Worm (Caenorhabditis elegans) whole organism, late embryonic: ENCODE data around the gene abcf-1.

Experiments
- C38D4.7 ChIP-seq: fragments of 200-800 bp; sonication (Bioruptor generic); optimal IDR thresholded peaks from 2 replicates; lab custom pipeline; 2018; ENCODE audit warnings: mild to moderate bottlenecking, missing genetic modification characterization, moderate library complexity, missing compliant biosample characterization
- ceh-6 ChIP-seq: fragments of 200-800 bp; sonication (Bioruptor generic); optimal IDR thresholded peaks from 2 replicates; lab custom pipeline; 2018; ENCODE audit warnings: mild to moderate bottlenecking, missing genetic modification characterization, missing compliant biosample characterization
- nhr-11 ChIP-seq: fragments of 150-350 bp; optimal IDR thresholded peaks from 2 replicates; lab custom pipeline; 2014; ENCODE audit warnings: missing biosample characterization, missing genetic modification characterization
- pha-4 ChIP-seq: fragments of 150-350 bp; optimal IDR thresholded peaks from 2 replicates; lab custom pipeline; 2018; ENCODE audit warnings: missing biosample characterization, missing genetic modification reagents, missing genetic modification characterization
- syd-9 ChIP-seq: sonication (generic microtip); optimal IDR thresholded peaks from 2 replicates; lab custom pipeline; 2016; ENCODE audit warnings: mild to moderate bottlenecking, missing genetic modification characterization, moderate library complexity, missing compliant biosample characterization
- unc-3 ChIP-seq, 2 experiments: fragments of 200-800 bp in 1 of 2; sonication (Bioruptor generic) in 1 of 2; sonication (generic microtip) in 1 of 2; conservative IDR thresholded peaks in 1 of 2; optimal IDR thresholded peaks in 1 of 2; 2 replicates each; pipeline versions ENCODE4 v1.3.6 to Lab custom; 2016 to 2022; ENCODE audit warnings: missing compliant biosample characterization in 2 of 2, missing genetic modification characterization in 2 of 2, missing genetic modification reagents in 1 of 2

DNA sequence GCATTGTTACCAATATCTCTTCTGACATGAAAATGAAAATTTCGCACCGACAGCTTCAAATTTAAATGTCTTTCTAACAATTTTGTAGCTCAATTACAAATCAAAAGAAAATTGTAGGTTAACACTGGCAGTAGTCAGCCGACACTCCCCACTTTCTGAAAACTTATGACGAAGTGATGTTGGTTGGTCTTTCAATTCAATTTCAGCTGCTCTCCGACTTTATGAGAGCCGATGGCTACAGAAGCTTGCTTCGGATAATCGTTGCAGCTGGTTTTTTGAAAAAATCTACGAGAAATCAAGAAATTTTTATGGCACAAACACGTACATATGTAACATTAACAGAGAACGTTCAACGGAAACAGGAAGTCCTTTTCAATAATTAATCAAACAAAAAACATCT is 21.7 kb upstream of the abcf-1 start, which contains the start of gene sre-20:
- TF ChIP-seq nhr-11 (tag; lab: Kevin White, UChicago), result no peak
- no peak for TF ChIP-seq syd-9
- no peak for TF ChIP-seq unc-3 (GFP tag; conservative IDR thresholded peaks at IDR 0.05; lab: Robert Waterston, UW)
- no peak for TF ChIP-seq unc-3 (tag; optimal IDR thresholded peaks at IDR 0.05; lab: Kevin White, UChicago)
- no peak for TF ChIP-seq C38D4.7 (GFP tag; lab: Kevin White, UChicago)
- TF ChIP-seq ceh-6 (GFP tag; lab: Kevin White, UChicago), result no peak
- no peak for TF ChIP-seq pha-4
